Worm (Caenorhabditis elegans): ENCODE data around the gene F02C12.2.

The F02C12.2 gene

DNA sequence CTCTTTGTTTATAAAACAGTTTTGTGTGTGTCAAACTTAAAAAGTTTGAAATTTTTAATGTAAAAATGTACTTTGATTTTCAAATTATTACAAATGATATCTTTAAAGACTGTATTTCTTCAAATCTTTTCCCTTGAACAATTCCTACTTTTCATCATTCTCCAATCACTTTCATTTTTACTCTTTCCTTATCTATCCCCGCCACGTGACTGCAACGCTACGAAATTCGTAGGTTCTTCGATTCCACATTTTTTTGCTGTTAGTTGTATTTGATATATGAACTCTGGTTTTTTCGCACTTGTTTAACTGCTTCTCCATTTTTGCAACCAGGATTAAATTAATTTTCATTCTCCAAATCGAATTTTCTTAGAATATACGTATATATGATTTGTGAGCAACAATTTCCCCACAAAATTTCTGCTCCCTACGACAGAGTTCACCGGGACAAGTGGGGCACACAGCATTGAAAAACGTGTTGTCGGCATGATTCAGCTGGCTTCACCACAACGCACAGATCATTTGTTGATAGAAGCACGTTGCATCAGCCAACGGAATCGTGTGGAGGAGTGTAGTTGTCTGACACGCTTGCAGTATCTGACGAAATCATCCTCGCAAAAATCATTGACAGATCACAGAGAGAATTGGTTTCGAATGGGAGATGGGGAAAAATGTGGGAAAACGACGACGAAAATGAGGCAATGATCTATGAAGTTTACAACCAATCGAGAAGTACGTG lies 44.3 kb downstream of the F02C12.2 start (continued):
- TF ChIP-seq ceh-91 (GFP tag; IDR thresholded peaks at IDR 0.05) (no peak), let-607 (tag; optimal IDR thresholded peaks at IDR 0.05) (peak in 1 of 2 experiments; percentile 67), F10E7.11 (tag; optimal IDR thresholded peaks at IDR 0.05) (no peak), unc-62 (GFP tag; optimal IDR thresholded peaks at IDR 0.05) (no peak), lsl-1 (GFP tag; optimal IDR thresholded peaks at IDR 0.05) (no peak), sdz-38 (tag; optimal IDR thresholded peaks at IDR 0.05) (no peak), sptf-2 (GFP tag; optimal IDR thresholded peaks at IDR 0.05) (no peak), nhr-80 (tag; optimal IDR thresholded peaks at IDR 0.05) (peak; percentile 76), tbx-9 (tag; optimal IDR thresholded peaks at IDR 0.05; ENCODE audit: borderline replicate concordance) (no peak), attf-5 (GFP tag; optimal IDR thresholded peaks at IDR 0.05) (peak; percentile 16), nhr-179 (tag; optimal IDR thresholded peaks at IDR 0.05) (no peak), Y95B8A.8 (GFP tag; IDR thresholded peaks at IDR 0.05) (0 out of 2 replicates have a peak, but pooled peaks have one; percentile 23), nfya-1 (tag; optimal IDR thresholded peaks at IDR 0.05; ENCODE audit: borderline replicate concordance, insufficient read depth) (no peak), efl-1 (GFP tag; optimal IDR thresholded peaks at IDR 0.05) (no peak), mes-4 (tag; optimal IDR thresholded peaks at IDR 0.05) (no peak), ama-1 (optimal IDR thresholded peaks at IDR 0.05) (no peak), ama-1 (GFP tag; optimal IDR thresholded peaks at IDR 0.05) (no peak), T26A5.8 (tag; optimal IDR thresholded peaks at IDR 0.05) (no peak)

DNA sequence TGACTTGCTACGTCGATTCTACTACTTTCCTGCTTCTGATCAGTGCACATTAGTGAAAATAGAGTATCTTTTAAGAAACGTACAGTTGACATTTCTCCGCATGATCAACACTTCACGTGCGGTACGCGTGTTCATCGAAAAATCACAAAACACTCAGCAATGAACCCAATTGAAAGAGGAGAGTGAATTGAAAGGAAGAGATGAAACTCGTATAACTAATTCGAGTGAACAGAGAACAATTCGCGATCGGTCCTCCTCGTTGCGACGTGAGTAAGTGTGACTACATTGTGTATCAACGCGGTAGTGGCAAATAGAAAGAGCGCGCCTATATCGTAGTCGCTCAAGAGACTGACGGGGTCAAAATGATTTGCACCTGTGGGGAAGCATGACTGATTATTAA lies 45.6 kb downstream of the F02C12.2 start:
- TF ChIP-seq ZK185.1 (tag; optimal IDR thresholded peaks at IDR 0.05; ENCODE audit: poor library complexity, severe bottlenecking) (peak; percentile 59), egl-18 (GFP tag; IDR thresholded peaks at IDR 0.05) (no peak), ama-1 (optimal IDR thresholded peaks at IDR 0.05) (no peak), ama-1 (GFP tag; optimal IDR thresholded peaks at IDR 0.05) (no peak), pha-4 (tag; optimal IDR thresholded peaks at IDR 0.05) (peak; percentile 41), efl-1 (GFP tag; optimal IDR thresholded peaks at IDR 0.05) (no peak), tbp1 (GFP tag; optimal IDR thresholded peaks at IDR 0.05) (peak; percentile 29), snpc-4 (GFP tag; optimal IDR thresholded peaks at IDR 0.05) (no peak), snpc-4 (tag; optimal IDR thresholded peaks at IDR 0.05) (peak in 2 of 4 experiments; percentile 22 to 23), nhr-120 (GFP tag; IDR thresholded peaks at IDR 0.05) (no peak), tlf-1 (GFP tag; optimal IDR thresholded peaks at IDR 0.05) (peak; percentile 33), atf-7 (tag; optimal IDR thresholded peaks at IDR 0.05) (peak; percentile 66), attf-5 (GFP tag; optimal IDR thresholded peaks at IDR 0.05) (no peak), let-526 (GFP tag; IDR thresholded peaks at IDR 0.05) (no peak), let-607 (tag; optimal IDR thresholded peaks at IDR 0.05) (peak in 1 of 2 experiments; percentile 14), lin-35 (GFP tag; optimal IDR thresholded peaks at IDR 0.05) (peak in 1 of 3 experiments; percentile 1), snpc-3.4 (tag; optimal IDR thresholded peaks at IDR 0.05) (no peak), T07F8.4 (tag; optimal IDR thresholded peaks at IDR 0.05) (no peak), gei-17 (GFP tag; optimal IDR thresholded peaks at IDR 0.05) (peak; percentile 1), F37B4.10 (GFP tag; IDR thresholded peaks at IDR 0.05) (no peak), lin-54 (GFP tag; optimal IDR thresholded peaks at IDR 0.05) (no peak), ceh-100 (GFP tag; IDR thresholded peaks at IDR 0.05) (no peak), F52B5.7 (tag; optimal IDR thresholded peaks at IDR 0.05) (no peak), F22D6.2 (tag; optimal IDR thresholded peaks at IDR 0.05) (peak; percentile 53), repo-1 (tag; optimal IDR thresholded peaks at IDR 0.05) (no peak), mes-4 (tag; optimal IDR thresholded peaks at IDR 0.05) (no peak), dpff-1 (tag; optimal IDR thresholded peaks at IDR 0.05) (no peak), ztf-26 (tag; optimal IDR thresholded peaks at IDR 0.05) (peak; percentile 89), hmg-1.2 (GFP tag; IDR thresholded peaks at IDR 0.05) (no peak), nhr-90 (tag; optimal IDR thresholded peaks at IDR 0.05) (no peak), nfya-1 (tag; optimal IDR thresholded peaks at IDR 0.05; ENCODE audit: borderline replicate concordance, insufficient read depth) (no peak), hsf-1 (GFP tag; IDR thresholded peaks at IDR 0.05) (no peak), K11D2.4 (GFP tag; IDR thresholded peaks at IDR 0.05) (0 out of 2 replicates have a peak, but pooled peaks have one; percentile 35), fkh-3 (tag; optimal IDR thresholded peaks at IDR 0.05) (no peak), madf-10 (tag; optimal IDR thresholded peaks at IDR 0.05) (peak; percentile 30), dox-1 (GFP tag; IDR thresholded peaks at IDR 0.05) (0 out of 2 replicates have a peak, but pooled peaks have one; percentile 6)
